Worm (Caenorhabditis elegans): Measurements from ENCODE around the gene unc-9.

DNA sequence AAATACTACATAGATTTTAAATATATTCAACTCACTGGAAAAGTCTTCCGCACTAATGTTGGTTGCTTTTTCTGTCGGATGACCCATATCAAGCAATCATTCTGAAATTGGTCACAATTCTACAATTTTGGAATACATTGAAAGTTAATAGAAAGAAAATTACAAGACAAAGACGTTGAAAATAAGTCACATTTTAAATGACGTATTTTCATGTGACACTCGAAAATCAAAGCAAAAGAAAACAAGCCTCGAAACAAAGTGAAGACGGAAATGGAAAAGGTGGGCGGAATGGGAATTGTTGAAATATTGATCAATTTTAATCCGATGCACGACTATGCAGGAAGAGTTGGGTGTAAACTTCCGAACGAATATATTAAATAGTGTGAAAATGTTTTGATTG lies 31.6 kb upstream of the unc-9 start, which contains the start of gene mob-2:
- TF ChIP-seq fkh-10 (GFP tag; optimal IDR thresholded peaks at IDR 0.05), result no peak
- TF ChIP-seq egl-27 (tag; optimal IDR thresholded peaks at IDR 0.05), result no peak
- TF ChIP-seq pqm-1 (tag; optimal IDR thresholded peaks at IDR 0.05), result no peak
- no peak for TF ChIP-seq ceh-62 (tag; optimal IDR thresholded peaks at IDR 0.05)
- TF ChIP-seq nhr-6 (tag; optimal IDR thresholded peaks at IDR 0.05), result no peak
- no peak for TF ChIP-seq ces-1 (GFP tag; optimal IDR thresholded peaks at IDR 0.05)
- TF ChIP-seq spr-3 (GFP tag; optimal IDR thresholded peaks at IDR 0.05), result no peak
- TF ChIP-seq mdl-1 (tag; optimal IDR thresholded peaks at IDR 0.05), result no peak
- TF ChIP-seq zag-1 (tag; optimal IDR thresholded peaks at IDR 0.05), result no peak
- no peak for TF ChIP-seq R02D3.7 (tag; optimal IDR thresholded peaks at IDR 0.05)
- no peak for TF ChIP-seq lim-7 (GFP tag; IDR thresholded peaks at IDR 0.05)

Data from whole organism, L4 larva.